Fruit fly (Drosophila melanogaster) whole organism, embryonic: ENCODE measurements around the gene Syx1A.

Experiments
- Antp ChIP-seq: fragments of 200-800 bp; sonication (Bioruptor generic); optimal IDR thresholded peaks from 3 replicates; lab custom pipeline; 2016; ENCODE audit warnings: missing biosample characterization, missing genetic modification characterization
- Bdp1 ChIP-seq: fragments of 200-800 bp; sonication (Bioruptor generic); optimal IDR thresholded peaks from 3 replicates; lab custom pipeline; 2016; ENCODE audit warnings: missing biosample characterization, missing genetic modification characterization
- Bgb ChIP-seq: fragments of 200-800 bp; sonication (Bioruptor generic); IDR thresholded peaks from 2 replicates; pipeline ENCODE4 v1.3.6; 2022; ENCODE audit warnings: missing biosample characterization, missing genetic modification characterization; ENCODE audit not compliant: partially characterized antibody
- CG10654 ChIP-seq: fragments of 200-800 bp; sonication (Bioruptor generic); optimal IDR thresholded peaks from 2 replicates; lab custom pipeline; 2016; ENCODE audit warnings: missing biosample characterization, missing genetic modification characterization
- CG11093 ChIP-seq: fragments of 200-800 bp; sonication (Bioruptor generic); IDR thresholded peaks from 3 replicates; pipeline ENCODE4 v1.3.6; 2022; ENCODE audit warnings: missing biosample characterization, missing genetic modification characterization
- CG12659 ChIP-seq: fragments of 200-800 bp; sonication (Bioruptor generic); optimal IDR thresholded peaks from 3 replicates; lab custom pipeline; 2017; ENCODE audit warnings: mild to moderate bottlenecking, missing biosample characterization, missing genetic modification reagents, missing genetic modification characterization
- CG13123 ChIP-seq: fragments of 200-800 bp; sonication (Bioruptor generic); optimal IDR thresholded peaks from 2 replicates; lab custom pipeline; 2016; ENCODE audit warnings: missing biosample characterization, missing genetic modification characterization
- CG13296 ChIP-seq: fragments of 200-800 bp; sonication (Bioruptor generic); optimal IDR thresholded peaks from 3 replicates; lab custom pipeline; 2018; ENCODE audit warnings: missing biosample characterization, mild to moderate bottlenecking, missing genetic modification characterization
- CG13775 ChIP-seq: fragments of 200-800 bp; sonication (Bioruptor generic); optimal IDR thresholded peaks from 3 replicates; lab custom pipeline; 2017; ENCODE audit warnings: missing biosample characterization, mild to moderate bottlenecking, missing genetic modification characterization
- CG14441 ChIP-seq: fragments of 200-800 bp; sonication (Bioruptor generic); IDR thresholded peaks from 2 replicates; pipeline ENCODE4 v1.3.6; 2022; ENCODE audit warnings: missing biosample characterization, missing genetic modification characterization
- CG15696 ChIP-seq: fragments of 200-800 bp; sonication (Bioruptor generic); optimal IDR thresholded peaks from 2 replicates; lab custom pipeline; 2019; ENCODE audit warnings: missing biosample characterization, mild to moderate bottlenecking, missing genetic modification characterization, moderate library complexity
- CG17328 ChIP-seq: fragments of 200-800 bp; sonication (Bioruptor generic); IDR thresholded peaks from 2 replicates; pipeline ENCODE4 v1.3.6; 2022; ENCODE audit warnings: missing biosample characterization, missing genetic modification characterization
- CG31224 ChIP-seq: fragments of 200-800 bp; sonication (Bioruptor generic); IDR thresholded peaks from 2 replicates; pipeline ENCODE4 v1.3.6; 2022; ENCODE audit warnings: missing biosample characterization, missing genetic modification characterization
- CG31441 ChIP-seq: fragments of 200-800 bp; sonication (Bioruptor generic); IDR thresholded peaks from 2 replicates; pipeline ENCODE4 v1.3.6; 2022; ENCODE audit warnings: missing biosample characterization, missing genetic modification characterization
- CG33213 ChIP-seq: fragments of 200-800 bp; sonication (Bioruptor generic); optimal IDR thresholded peaks from 3 replicates; lab custom pipeline; 2016; ENCODE audit warnings: missing biosample characterization, missing genetic modification characterization
- CG4730 ChIP-seq: fragments of 200-800 bp; sonication (Bioruptor generic); IDR thresholded peaks from 2 replicates; pipeline ENCODE4 v1.3.6; 2022; ENCODE audit warnings: missing biosample characterization, missing genetic modification characterization
- CG5180 ChIP-seq: fragments of 200-800 bp; sonication (Bioruptor generic); optimal IDR thresholded peaks from 3 replicates; lab custom pipeline; 2017; ENCODE audit warnings: missing biosample characterization, missing genetic modification characterization, mild to moderate bottlenecking, moderate library complexity, missing genetic modification reagents
- CG6175 ChIP-seq: fragments of 200-800 bp; sonication (Bioruptor generic); IDR thresholded peaks from 3 replicates; pipeline ENCODE4 v1.3.6; 2022; ENCODE audit warnings: missing biosample characterization, missing genetic modification characterization
- CG6683 ChIP-seq: fragments of 200-800 bp; sonication (Bioruptor generic); optimal IDR thresholded peaks from 2 replicates; lab custom pipeline; 2017; ENCODE audit warnings: missing biosample characterization, mild to moderate bottlenecking, missing genetic modification characterization, missing genetic modification reagents
- CG7839 ChIP-seq: fragments of 200-800 bp; sonication (Bioruptor generic); optimal IDR thresholded peaks from 3 replicates; lab custom pipeline; 2018; ENCODE audit warnings: missing biosample characterization, mild to moderate bottlenecking, missing genetic modification characterization, moderate library complexity
- Dbx ChIP-seq: fragments of 200-800 bp; sonication (Bioruptor generic); IDR thresholded peaks from 3 replicates; pipeline ENCODE4 v1.3.6; 2022; ENCODE audit warnings: missing biosample characterization, missing genetic modification characterization
- Dp ChIP-seq: fragments of 200-800 bp; sonication (Bioruptor generic); optimal IDR thresholded peaks from 2 replicates; lab custom pipeline; 2018; ENCODE audit warnings: missing biosample characterization, mild to moderate bottlenecking, missing genetic modification characterization, moderate library complexity
- Fer3 ChIP-seq: fragments of 200-800 bp; sonication (Bioruptor generic); optimal IDR thresholded peaks from 2 replicates; lab custom pipeline; 2018; ENCODE audit warnings: missing biosample characterization, mild to moderate bottlenecking, missing genetic modification characterization, moderate library complexity
- HLHmδ ChIP-seq: fragments of 200-800 bp; sonication (Bioruptor generic); optimal IDR thresholded peaks from 2 replicates; lab custom pipeline; 2018; ENCODE audit warnings: missing biosample characterization, mild to moderate bottlenecking, missing genetic modification characterization, moderate library complexity
- Hand ChIP-seq: fragments of 200-800 bp; sonication (Bioruptor generic); optimal IDR thresholded peaks from 2 replicates; lab custom pipeline; 2017; ENCODE audit warnings: mild to moderate bottlenecking, missing biosample characterization, missing genetic modification reagents, missing genetic modification characterization
- MBD-R2 ChIP-seq: fragments of 200-800 bp; sonication (Bioruptor generic); IDR thresholded peaks from 2 replicates; pipeline ENCODE4 v1.3.6; 2022; ENCODE audit warnings: missing biosample characterization, missing genetic modification characterization
- NK7.1 ChIP-seq: fragments of 200-800 bp; sonication (Bioruptor generic); optimal IDR thresholded peaks from 3 replicates; lab custom pipeline; 2016; ENCODE audit warnings: missing biosample characterization, missing genetic modification characterization
- Rfx ChIP-seq: fragments of 200-800 bp; sonication (Bioruptor generic); IDR thresholded peaks from 2 replicates; pipeline ENCODE4 v1.3.6; 2022; ENCODE audit warnings: missing biosample characterization, missing genetic modification characterization
- Stat92E ChIP-seq, 3 experiments: fragments of >200 bp in 2 of 3; fragments of 200-800 bp in 1 of 3; sonication (Bioruptor generic) in 1 of 3; optimal IDR thresholded peaks; 2 replicates each; lab custom pipeline; 2017 to 2019; ENCODE audit warnings: missing biosample characterization in 3 of 3, missing genetic modification characterization in 3 of 3, mild to moderate bottlenecking in 1 of 3, moderate library complexity in 1 of 3
- Xbp1 ChIP-seq: fragments of 200-800 bp; sonication (Bioruptor generic); optimal IDR thresholded peaks from 3 replicates; lab custom pipeline; 2016; ENCODE audit warnings: missing biosample characterization, mild to moderate bottlenecking, missing genetic modification characterization
- ac ChIP-seq: fragments of 200-800 bp; sonication (Bioruptor generic); optimal IDR thresholded peaks from 3 replicates; lab custom pipeline; 2017; ENCODE audit warnings: missing biosample characterization, mild to moderate bottlenecking, missing genetic modification characterization
- bsh ChIP-seq, 2 experiments: fragments of 200-800 bp; sonication (Bioruptor generic); optimal IDR thresholded peaks; 2 replicates each; lab custom pipeline; 2017 to 2018; ENCODE audit warnings: mild to moderate bottlenecking in 2 of 2, missing biosample characterization in 2 of 2, missing genetic modification characterization in 2 of 2, moderate library complexity in 1 of 2
- btn ChIP-seq: fragments of 200-800 bp; sonication (Bioruptor generic); optimal IDR thresholded peaks from 2 replicates; lab custom pipeline; 2016; ENCODE audit warnings: missing biosample characterization, missing genetic modification characterization
- chinmo ChIP-seq: fragments of 200-800 bp; sonication (Bioruptor generic); IDR thresholded peaks from 4 replicates; pipeline ENCODE4 v1.3.6; 2022; ENCODE audit warnings: missing biosample characterization, missing genetic modification characterization; ENCODE audit not compliant: partially characterized antibody
- chm ChIP-seq: fragments of 200-800 bp; sonication (Bioruptor generic); IDR thresholded peaks from 2 replicates; pipeline ENCODE4 v1.3.6; 2022; ENCODE audit warnings: missing biosample characterization, missing genetic modification characterization
- cwo ChIP-seq: fragments of 200-800 bp; sonication (Bioruptor generic); optimal IDR thresholded peaks from 3 replicates; lab custom pipeline; 2017; ENCODE audit warnings: missing biosample characterization, missing genetic modification characterization, mild to moderate bottlenecking, moderate library complexity, missing genetic modification reagents
- disco-r ChIP-seq: fragments of 200-800 bp; sonication (Bioruptor generic); optimal IDR thresholded peaks from 2 replicates; lab custom pipeline; 2016; ENCODE audit warnings: missing biosample characterization, missing genetic modification characterization
- fd3F ChIP-seq: fragments of 200-800 bp; sonication (Bioruptor generic); optimal IDR thresholded peaks from 2 replicates; lab custom pipeline; 2018; ENCODE audit warnings: missing biosample characterization, mild to moderate bottlenecking, missing genetic modification characterization, moderate library complexity
- gro ChIP-seq: fragments of 200-800 bp; sonication (Bioruptor generic); optimal IDR thresholded peaks from 2 replicates; lab custom pipeline; 2016; ENCODE audit warnings: missing biosample characterization, missing genetic modification characterization
- inv ChIP-seq: fragments of 200-800 bp; sonication (Bioruptor generic); IDR thresholded peaks from 2 replicates; pipeline ENCODE4 v1.3.6; 2022; ENCODE audit warnings: missing biosample characterization, missing genetic modification characterization; ENCODE audit not compliant: partially characterized antibody
- kni ChIP-seq: fragments of 200-800 bp; sonication (Bioruptor generic); optimal IDR thresholded peaks from 3 replicates; lab custom pipeline; 2017; ENCODE audit warnings: mild to moderate bottlenecking, missing biosample characterization, missing genetic modification reagents, missing genetic modification characterization
- lilli ChIP-seq: fragments of 200-800 bp; sonication (Bioruptor generic); optimal IDR thresholded peaks from 3 replicates; lab custom pipeline; 2016; ENCODE audit warnings: missing biosample characterization, missing genetic modification characterization
- lmd ChIP-seq: fragments of 200-800 bp; sonication (Bioruptor generic); IDR thresholded peaks from 2 replicates; pipeline ENCODE4 v1.3.6; 2022; ENCODE audit warnings: missing biosample characterization, missing genetic modification characterization
- lola ChIP-seq, 3 experiments: fragments of >200 bp in 2 of 3; fragments of 200-800 bp in 1 of 3; sonication (Bioruptor generic) in 1 of 3; optimal IDR thresholded peaks; 2 replicates each; lab custom pipeline; 2017 to 2019; ENCODE audit warnings: missing biosample characterization in 3 of 3, missing genetic modification characterization in 3 of 3, mild to moderate bottlenecking in 1 of 3, moderate library complexity in 1 of 3
- mam ChIP-seq: fragments of 200-800 bp; sonication (Bioruptor generic); optimal IDR thresholded peaks from 3 replicates; lab custom pipeline; 2016; ENCODE audit warnings: missing biosample characterization, missing genetic modification characterization
- nerfin-2 ChIP-seq: fragments of 200-800 bp; sonication (Bioruptor generic); IDR thresholded peaks from 2 replicates; pipeline ENCODE4 v1.3.6; 2022; ENCODE audit warnings: missing biosample characterization, missing genetic modification characterization; ENCODE audit not compliant: partially characterized antibody
- pzg ChIP-seq: fragments of 200-800 bp; sonication (Bioruptor generic); optimal IDR thresholded peaks from 3 replicates; lab custom pipeline; 2018; ENCODE audit warnings: missing biosample characterization, mild to moderate bottlenecking, missing genetic modification characterization, moderate library complexity
- sens-2 ChIP-seq: fragments of 200-800 bp; sonication (Bioruptor generic); IDR thresholded peaks from 2 replicates; pipeline ENCODE4 v1.3.6; 2022; ENCODE audit warnings: missing biosample characterization, missing genetic modification characterization
- slbo ChIP-seq: fragments of 200-800 bp; sonication (Bioruptor generic); IDR thresholded peaks from 2 replicates; pipeline ENCODE4 v1.3.6; 2022; ENCODE audit warnings: missing biosample characterization, missing genetic modification characterization
- sug ChIP-seq: fragments of 200-800 bp; optimal IDR thresholded peaks from 2 replicates; lab custom pipeline; 2019; ENCODE audit warnings: missing biosample characterization, mild to moderate bottlenecking, missing genetic modification characterization, moderate library complexity
- usp ChIP-seq: fragments of >200 bp; optimal IDR thresholded peaks from 2 replicates; lab custom pipeline; 2017; ENCODE audit warnings: missing biosample characterization, missing genetic modification characterization

The Syx1A gene

dm6 chr3R:24073703-24074102, 31.9 kb downstream of the Syx1A start (continued):
- TF ChIP-seq NK7.1 (GFP tag; lab: Kevin White, UChicago) (no peak), CG31224 (no peak), mam (GFP tag; lab: Kevin White, UChicago) (no peak), chm (no peak), nerfin-2 (no peak), CG5180 (GFP tag; lab: Kevin White, UChicago) (no peak), Xbp1 (GFP tag; lab: Kevin White, UChicago) (no peak), lmd (no peak), CG11093 (GFP tag; lab: Robert Waterston, UW) (no peak), Bgb (no peak), Dp (GFP tag; lab: Kevin White, UChicago) (no peak), CG12659 (GFP tag; lab: Kevin White, UChicago) (no peak), CG13775 (GFP tag; lab: Kevin White, UChicago) (no peak), CG4730 (GFP tag; lab: Robert Waterston, UW) (no peak), CG13123 (no peak), MBD-R2 (GFP tag; lab: Robert Waterston, UW) (no peak), sug (tag; lab: Kevin White, UChicago) (no peak), fd3F (no peak), gro (GFP tag; lab: Kevin White, UChicago) (no peak), kni (GFP tag; lab: Kevin White, UChicago) (no peak), CG14441 (GFP tag; lab: Robert Waterston, UW) (no peak), Fer3 (tag; lab: Kevin White, UChicago) (peak; percentile 40), bsh (GFP tag; optimal IDR thresholded peaks at IDR 0.05; lab: Kevin White, UChicago) (no peak), btn (no peak), Bdp1 (GFP tag; lab: Kevin White, UChicago) (no peak), usp (no peak), CG33213 (no peak), Antp (GFP tag; lab: Kevin White, UChicago) (no peak), cwo (GFP tag; lab: Kevin White, UChicago) (peak; percentile 21), sens-2 (no peak), Stat92E (GFP tag; optimal IDR thresholded peaks at IDR 0.05; lab: Kevin White, UChicago) (no peak), CG10654 (GFP tag; lab: Kevin White, UChicago) (no peak), Hand (GFP tag; lab: Kevin White, UChicago) (peak; percentile 71), Dbx (GFP tag; lab: Robert Waterston, UW) (peak; percentile 65; the same call in 2 of the 3 replicates), Rfx (GFP tag; lab: Robert Waterston, UW) (no peak), CG31441 (GFP tag; lab: Robert Waterston, UW) (no peak), pzg (no peak), CG15696 (tag; lab: Kevin White, UChicago) (no peak), lola (GFP tag; optimal IDR thresholded peaks at IDR 0.05; lab: Kevin White, UChicago) (no peak), CG7839 (tag; lab: Kevin White, UChicago) (peak; percentile 44), slbo (peak; percentile 53; the same call in 1 of the 2 replicates), CG6683 (GFP tag; lab: Kevin White, UChicago) (no peak), ac (GFP tag; lab: Kevin White, UChicago) (no peak), CG17328 (GFP tag; lab: Robert Waterston, UW) (no peak), disco-r (GFP tag; lab: Kevin White, UChicago) (no peak), CG13296 (GFP tag; lab: Kevin White, UChicago) (no peak), chinmo (GFP tag; lab: Robert Waterston, UW) (no peak), inv (GFP tag; lab: Robert Waterston, UW) (no peak), HLHmδ (no peak), CG6175 (GFP tag; lab: Robert Waterston, UW) (no peak), lilli (peak; percentile 30)
